Fruit fly (Drosophila melanogaster) whole organism, embryonic: ENCODE results near the gene Lipt2.

Experiments used
- Adf1 ChIP-seq: fragments of 200-800 bp; sonication (Bioruptor generic); IDR thresholded peaks from 2 replicates; pipeline ENCODE4 v1.3.6; 2022; ENCODE audit warnings: missing biosample characterization, missing genetic modification characterization
- BEAF-32 ChIP-seq: fragments of 200-800 bp; sonication (Bioruptor generic); optimal IDR thresholded peaks from 3 replicates; lab custom pipeline; 2017; ENCODE audit warnings: missing biosample characterization, missing genetic modification characterization, mild to moderate bottlenecking, moderate library complexity, missing genetic modification reagents
- C15 ChIP-seq: fragments of 200-800 bp; sonication (Bioruptor generic); IDR thresholded peaks from 3 replicates; pipeline ENCODE4 v1.3.6; 2022; ENCODE audit warnings: missing biosample characterization, missing genetic modification characterization
- CG10462 ChIP-seq: fragments of 200-800 bp; sonication (Bioruptor generic); optimal IDR thresholded peaks from 2 replicates; lab custom pipeline; 2016; ENCODE audit warnings: missing biosample characterization, missing genetic modification characterization
- CG11560 ChIP-seq: fragments of 200-800 bp; sonication (Bioruptor generic); IDR thresholded peaks from 3 replicates; pipeline ENCODE4 v1.3.6; 2022; ENCODE audit warnings: missing biosample characterization, missing genetic modification characterization
- CG11695 ChIP-seq: fragments of 200-800 bp; sonication (Bioruptor generic); IDR thresholded peaks from 3 replicates; pipeline ENCODE4 v1.3.6; 2022; ENCODE audit warnings: missing biosample characterization, missing genetic modification characterization
- CG13296 ChIP-seq: fragments of 200-800 bp; sonication (Bioruptor generic); optimal IDR thresholded peaks from 3 replicates; lab custom pipeline; 2018; ENCODE audit warnings: missing biosample characterization, mild to moderate bottlenecking, missing genetic modification characterization
- CG13775 ChIP-seq: fragments of 200-800 bp; sonication (Bioruptor generic); optimal IDR thresholded peaks from 3 replicates; lab custom pipeline; 2017; ENCODE audit warnings: missing biosample characterization, mild to moderate bottlenecking, missing genetic modification characterization
- CG14710 ChIP-seq: fragments of 200-800 bp; sonication (Bioruptor generic); optimal IDR thresholded peaks from 3 replicates; lab custom pipeline; 2019; ENCODE audit warnings: missing biosample characterization, mild to moderate bottlenecking, missing genetic modification characterization, moderate library complexity
- CG14965 ChIP-seq: fragments of 200-800 bp; sonication (Bioruptor generic); optimal IDR thresholded peaks from 2 replicates; lab custom pipeline; 2016; ENCODE audit warnings: missing biosample characterization, missing genetic modification characterization, borderline replicate concordance
- CG15601 ChIP-seq: fragments of 200-800 bp; sonication (Bioruptor generic); optimal IDR thresholded peaks from 3 replicates; lab custom pipeline; 2019; ENCODE audit warnings: missing biosample characterization, mild to moderate bottlenecking, missing genetic modification characterization, moderate library complexity
- CG16813 ChIP-seq: fragments of 200-800 bp; sonication (Bioruptor generic); IDR thresholded peaks from 3 replicates; pipeline ENCODE4 v1.3.6; 2022; ENCODE audit warnings: missing biosample characterization, missing genetic modification characterization; ENCODE audit not compliant: partially characterized antibody
- CG17385 ChIP-seq: fragments of 200-800 bp; sonication (Bioruptor generic); optimal IDR thresholded peaks from 3 replicates; lab custom pipeline; 2018; ENCODE audit warnings: missing biosample characterization, mild to moderate bottlenecking, missing genetic modification characterization
- CG2129 ChIP-seq: fragments of 200-800 bp; sonication (Bioruptor generic); IDR thresholded peaks from 2 replicates; pipeline ENCODE4 v1.3.6; 2022; ENCODE audit warnings: missing biosample characterization, missing genetic modification characterization; ENCODE audit not compliant: partially characterized antibody
- CG2678 ChIP-seq: fragments of 200-800 bp; sonication (Bioruptor generic); optimal IDR thresholded peaks from 3 replicates; lab custom pipeline; 2019; ENCODE audit warnings: missing biosample characterization, mild to moderate bottlenecking, missing genetic modification characterization, moderate library complexity
- CG30403 ChIP-seq: fragments of 200-800 bp; sonication (Bioruptor generic); optimal IDR thresholded peaks from 3 replicates; lab custom pipeline; 2016; ENCODE audit warnings: missing biosample characterization, missing genetic modification characterization
- CG3995 ChIP-seq: fragments of 200-800 bp; sonication (Bioruptor generic); optimal IDR thresholded peaks from 3 replicates; lab custom pipeline; 2016; ENCODE audit warnings: missing biosample characterization, missing genetic modification characterization
- CG6175 ChIP-seq: fragments of 200-800 bp; sonication (Bioruptor generic); IDR thresholded peaks from 3 replicates; pipeline ENCODE4 v1.3.6; 2022; ENCODE audit warnings: missing biosample characterization, missing genetic modification characterization
- CG8290 ChIP-seq, 3 experiments: fragments of 200-800 bp; sonication (Bioruptor generic); optimal IDR thresholded peaks; 2 replicates each; lab custom pipeline; 2016 to 2019; ENCODE audit warnings: missing biosample characterization in 3 of 3, missing genetic modification characterization in 3 of 3, mild to moderate bottlenecking in 2 of 3, moderate library complexity in 1 of 3
- CG8478 ChIP-seq: fragments of >200 bp; optimal IDR thresholded peaks from 2 replicates; lab custom pipeline; 2018
- CG9797 ChIP-seq: fragments of 200-800 bp; sonication (Bioruptor generic); optimal IDR thresholded peaks from 3 replicates; lab custom pipeline; 2018; ENCODE audit warnings: missing biosample characterization, mild to moderate bottlenecking, missing genetic modification characterization
- CHES-1-like ChIP-seq: fragments of 200-800 bp; sonication (Bioruptor generic); optimal IDR thresholded peaks from 2 replicates; lab custom pipeline; 2016; ENCODE audit warnings: missing biosample characterization, missing genetic modification characterization
- CoRest ChIP-seq: fragments of 200-800 bp; sonication (Bioruptor generic); optimal IDR thresholded peaks from 3 replicates; lab custom pipeline; 2018; ENCODE audit warnings: missing biosample characterization, mild to moderate bottlenecking, missing genetic modification characterization, moderate library complexity
- D19B ChIP-seq: fragments of 200-800 bp; sonication (Bioruptor generic); optimal IDR thresholded peaks from 2 replicates; lab custom pipeline; 2017; ENCODE audit warnings: missing biosample characterization, mild to moderate bottlenecking, missing genetic modification characterization
- ERR ChIP-seq: fragments of 200-800 bp; sonication (Bioruptor generic); optimal IDR thresholded peaks from 2 replicates; lab custom pipeline; 2016; ENCODE audit warnings: missing biosample characterization, missing genetic modification characterization
- Hr39 ChIP-seq: fragments of >200 bp; optimal IDR thresholded peaks from 2 replicates; lab custom pipeline; 2017
- Hsf ChIP-seq: fragments of 200-800 bp; sonication (Bioruptor generic); optimal IDR thresholded peaks from 3 replicates; lab custom pipeline; 2016; ENCODE audit warnings: missing biosample characterization, missing genetic modification characterization
- MESR4 ChIP-seq: fragments of 200-800 bp; sonication (Bioruptor generic); optimal IDR thresholded peaks from 2 replicates; lab custom pipeline; 2018; ENCODE audit warnings: missing biosample characterization, mild to moderate bottlenecking, missing genetic modification characterization, moderate library complexity
- Max ChIP-seq: fragments of 200-800 bp; sonication (Bioruptor generic); optimal IDR thresholded peaks from 2 replicates; lab custom pipeline; 2016; ENCODE audit warnings: missing biosample characterization, mild to moderate bottlenecking, missing genetic modification characterization
- Meics ChIP-seq: fragments of 200-800 bp; sonication (Bioruptor generic); optimal IDR thresholded peaks from 2 replicates; lab custom pipeline; 2017; ENCODE audit warnings: missing biosample characterization, mild to moderate bottlenecking, missing genetic modification characterization
- NFAT ChIP-seq: fragments of 200-800 bp; sonication (Bioruptor generic); IDR thresholded peaks from 2 replicates; pipeline ENCODE4 v1.3.6; 2022; ENCODE audit warnings: missing biosample characterization, missing genetic modification characterization
- Oli ChIP-seq: fragments of 200-800 bp; sonication (Bioruptor generic); optimal IDR thresholded peaks from 2 replicates; lab custom pipeline; 2018; ENCODE audit warnings: missing biosample characterization, mild to moderate bottlenecking, missing genetic modification characterization, moderate library complexity
- Opbp ChIP-seq: fragments of 200-800 bp; sonication (Bioruptor generic); IDR thresholded peaks from 3 replicates; pipeline ENCODE4 v1.3.6; 2022; ENCODE audit warnings: missing biosample characterization, missing genetic modification characterization; ENCODE audit not compliant: partially characterized antibody
- Pdp1 ChIP-seq, 2 experiments: fragments of 200-800 bp; sonication (Bioruptor generic); optimal IDR thresholded peaks; 3 replicates each; lab custom pipeline; 2016; ENCODE audit warnings: missing biosample characterization in 2 of 2, missing genetic modification characterization in 2 of 2, mild to moderate bottlenecking in 1 of 2, moderate library complexity in 1 of 2
- aop ChIP-seq: fragments of 200-800 bp; sonication (Bioruptor generic); IDR thresholded peaks from 2 replicates; pipeline ENCODE4 v1.3.6; 2022; ENCODE audit warnings: missing biosample characterization, missing genetic modification characterization
- chn ChIP-seq: fragments of 200-800 bp; sonication (Bioruptor generic); optimal IDR thresholded peaks from 2 replicates; lab custom pipeline; 2016; ENCODE audit warnings: missing biosample characterization, missing genetic modification characterization
- dpn ChIP-seq, 2 experiments: fragments of 200-800 bp; sonication (Bioruptor generic); optimal IDR thresholded peaks; 3 replicates each; lab custom pipeline; 2016; ENCODE audit warnings: missing biosample characterization in 2 of 2, missing genetic modification characterization in 2 of 2
- grau ChIP-seq: fragments of 200-800 bp; optimal IDR thresholded peaks from 3 replicates; lab custom pipeline; 2019; ENCODE audit warnings: missing biosample characterization, mild to moderate bottlenecking, missing genetic modification characterization, moderate library complexity
- kni ChIP-seq: fragments of 200-800 bp; sonication (Bioruptor generic); optimal IDR thresholded peaks from 3 replicates; lab custom pipeline; 2017; ENCODE audit warnings: mild to moderate bottlenecking, missing biosample characterization, missing genetic modification reagents, missing genetic modification characterization
- luna ChIP-seq: fragments of 200-800 bp; sonication (Bioruptor generic); optimal IDR thresholded peaks from 2 replicates; lab custom pipeline; 2016; ENCODE audit warnings: missing biosample characterization, missing genetic modification characterization
- mld ChIP-seq: fragments of 200-800 bp; sonication (Bioruptor generic); IDR thresholded peaks from 3 replicates; pipeline ENCODE4 v1.3.6; 2022; ENCODE audit warnings: missing biosample characterization, missing genetic modification characterization; ENCODE audit not compliant: partially characterized antibody
- scrt ChIP-seq: fragments of 200-800 bp; sonication (Bioruptor generic); optimal IDR thresholded peaks from 2 replicates; lab custom pipeline; 2018; ENCODE audit warnings: missing biosample characterization, mild to moderate bottlenecking, missing genetic modification characterization, moderate library complexity
- so ChIP-seq: fragments of 200-800 bp; sonication (Bioruptor generic); IDR thresholded peaks from 3 replicates; pipeline ENCODE4 v1.3.6; 2022; ENCODE audit warnings: missing biosample characterization, missing genetic modification characterization
- sr ChIP-seq: fragments of 200-800 bp; sonication (Bioruptor generic); IDR thresholded peaks from 3 replicates; pipeline ENCODE4 v1.3.6; 2022; ENCODE audit warnings: missing biosample characterization, missing genetic modification characterization
- tna ChIP-seq: fragments of 200-800 bp; sonication (Bioruptor generic); IDR thresholded peaks from 2 replicates; pipeline ENCODE4 v1.3.6; 2022; ENCODE audit warnings: missing biosample characterization, missing genetic modification characterization; ENCODE audit not compliant: partially characterized antibody
- vfl ChIP-seq: fragments of 200-800 bp; sonication (Bioruptor generic); optimal IDR thresholded peaks from 2 replicates; lab custom pipeline; 2016; ENCODE audit warnings: missing biosample characterization, missing genetic modification characterization
- vnd ChIP-seq: fragments of 200-800 bp; sonication (Bioruptor generic); IDR thresholded peaks from 3 replicates; pipeline ENCODE4 v1.3.6; 2022; ENCODE audit warnings: missing biosample characterization, missing genetic modification characterization; ENCODE audit not compliant: partially characterized antibody
- wdn ChIP-seq: fragments of 200-800 bp; sonication (Bioruptor generic); IDR thresholded peaks from 2 replicates; pipeline ENCODE4 v1.3.6; 2022; ENCODE audit warnings: missing biosample characterization, missing genetic modification characterization

The Lipt2 gene

DNA sequence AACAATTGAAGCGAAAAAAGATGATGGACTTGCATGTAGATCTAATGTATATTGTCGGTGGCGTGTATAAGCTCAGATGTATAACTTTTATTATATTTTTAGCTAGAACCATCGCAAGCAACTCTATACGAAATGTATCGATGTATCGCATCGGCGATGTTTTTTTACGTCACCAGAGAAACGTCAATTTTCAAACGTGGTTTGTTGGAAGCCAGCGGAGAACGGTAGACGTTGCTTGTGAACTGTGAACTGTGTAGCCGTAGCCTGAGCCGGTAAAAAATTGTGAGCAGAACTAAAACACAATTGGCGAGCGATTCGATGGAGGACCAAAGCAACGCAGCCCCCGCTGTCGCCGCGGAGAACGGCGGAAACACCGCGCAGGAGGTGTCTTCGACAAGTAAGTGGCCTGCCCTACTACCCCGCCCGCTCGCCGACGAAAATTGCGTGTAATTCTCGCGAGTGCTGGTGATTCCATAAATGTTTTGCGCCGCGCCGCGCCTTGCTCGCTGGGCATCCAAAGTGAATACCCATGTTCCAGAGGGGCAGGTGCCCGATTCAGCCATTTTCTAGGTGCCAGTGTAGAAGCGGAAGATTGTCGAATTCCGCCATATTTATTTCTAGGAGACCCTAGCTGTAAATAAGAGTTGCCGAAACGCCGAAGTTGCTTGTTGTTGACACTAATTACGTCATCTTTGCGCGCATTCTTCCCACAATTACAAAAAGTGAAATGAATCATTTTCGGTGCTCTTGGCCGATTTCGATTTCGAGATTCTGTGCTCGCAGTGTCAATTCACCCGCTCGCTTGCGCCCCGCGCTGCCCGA is 34.0 kb downstream of the Lipt2 start, which contains the start of gene lost (continued):
- TF ChIP-seq CG14965 (GFP tag; lab: Kevin White, UChicago) (no peak), CG8478 (lab: Kevin White, UChicago) (no peak), CG11695 (0 out of 3 replicates have a peak, but pooled peaks have one; percentile 16), aop (no peak), CG9797 (GFP tag; lab: Kevin White, UChicago) (peak; percentile 44), dpn (GFP tag; optimal IDR thresholded peaks at IDR 0.05; lab: Kevin White, UChicago) (peak in 1 of 2 experiments; percentile 25), CG3995 (GFP tag; lab: Kevin White, UChicago) (peak; percentile 79), CG13775 (peak; percentile 32), tna (peak; percentile 96), vnd (peak; percentile 99), CHES-1-like (peak; percentile 47), kni (GFP tag; lab: Kevin White, UChicago) (no peak), Pdp1 (GFP tag; optimal IDR thresholded peaks at IDR 0.05; lab: Kevin White, UChicago) (peak in 1 of 2 experiments; percentile 95), CG13296 (peak; percentile 39), NFAT (GFP tag; lab: Robert Waterston, UW) (peak; percentile 75), CG2678 (tag; lab: Kevin White, UChicago) (no peak), CG2129 (GFP tag; lab: Robert Waterston, UW) (peak; percentile 90), MESR4 (GFP tag; lab: Kevin White, UChicago) (peak; percentile 79), Max (peak; percentile 47), scrt (no peak), sr (GFP tag; lab: Robert Waterston, UW) (0 out of 3 replicates have a peak, but pooled peaks have one; percentile 8), Meics (GFP tag; lab: Kevin White, UChicago) (no peak), C15 (no peak), vfl (GFP tag; lab: Kevin White, UChicago) (no peak), CoRest (peak; percentile 55), CG14710 (tag; lab: Kevin White, UChicago) (peak; percentile 54), CG30403 (GFP tag; lab: Kevin White, UChicago) (no peak), ERR (GFP tag; lab: Kevin White, UChicago) (no peak), wdn (GFP tag; lab: Robert Waterston, UW) (peak; percentile 17; the same call in 1 of the 2 replicates)

DNA sequence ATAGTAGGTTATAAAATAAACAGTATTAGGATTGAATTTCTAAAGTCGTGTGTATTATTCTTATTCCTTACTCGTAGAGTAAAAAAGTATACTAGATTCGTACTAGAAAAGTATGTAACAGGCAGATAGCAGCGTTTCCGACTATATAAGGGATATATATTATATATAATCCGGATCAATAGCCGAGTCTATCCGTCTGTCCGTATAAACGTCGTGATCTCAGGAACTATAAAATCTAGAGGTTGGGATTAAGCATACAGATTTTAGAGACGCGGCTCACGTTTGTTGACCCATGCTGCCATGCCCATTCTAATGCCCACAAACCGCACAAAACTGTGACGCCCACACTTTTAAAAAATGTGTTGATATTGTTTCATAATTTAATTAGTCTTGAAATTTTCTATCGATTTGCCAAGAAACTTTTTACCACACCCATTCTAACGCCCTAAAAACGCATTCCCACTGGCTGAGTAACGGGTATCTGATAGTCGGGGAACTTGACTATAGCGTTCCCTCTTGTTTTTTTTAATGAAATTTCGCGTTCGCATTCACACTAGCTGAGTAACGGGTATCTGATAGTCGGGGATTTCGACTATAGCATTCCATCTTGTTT is 35.0 kb downstream of the Lipt2 start, which contains the start of gene CG9853:
Gene CG9853, minus strand, starts transcription at position 51 of the 613 bp plus-strand sequence.
- TF ChIP-seq CG11560 (tag; lab: Robert Waterston, UW) (no peak), CG15601 (tag; lab: Kevin White, UChicago) (no peak), CG6175 (no peak), luna (GFP tag; lab: Kevin White, UChicago) (no peak), CG10462 (no peak), aop (no peak), Adf1 (no peak), so (GFP tag; lab: Robert Waterston, UW) (no peak), Hr39 (lab: Kevin White, UChicago) (no peak), Hsf (GFP tag; lab: Kevin White, UChicago) (no peak), mld (GFP tag; lab: Robert Waterston, UW) (peak; percentile 70; the same call in 1 of the 3 replicates), CG16813 (GFP tag; lab: Robert Waterston, UW) (peak; percentile 5), CG8290 (GFP tag; optimal IDR thresholded peaks at IDR 0.05; lab: Kevin White, UChicago) (no peak), CG8290 (tag; optimal IDR thresholded peaks at IDR 0.05; lab: Kevin White, UChicago) (no peak), chn (GFP tag; lab: Kevin White, UChicago) (no peak), D19B (peak; percentile 43), vnd (no peak; the same call in 2 of the 3 replicates), Oli (tag; lab: Kevin White, UChicago) (no peak), Opbp (GFP tag; lab: Robert Waterston, UW) (peak; percentile 37; the same call in 2 of the 3 replicates), BEAF-32 (GFP tag; lab: Kevin White, UChicago) (no peak), grau (tag; lab: Kevin White, UChicago) (no peak), CG17385 (GFP tag; lab: Kevin White, UChicago) (no peak), CG9797 (GFP tag; lab: Kevin White, UChicago) (no peak)
